Worm (Caenorhabditis elegans) whole organism, L4 larva: ENCODE measurements around the gene srd-49.

Experiments used
- ceh-82 ChIP-seq: sonication (generic microtip); optimal IDR thresholded peaks from 2 replicates; lab custom pipeline; 2017; ENCODE audit warnings: missing biosample characterization, missing genetic modification characterization
- lin-38 ChIP-seq: fragments of 200-800 bp; sonication (Bioruptor generic); IDR thresholded peaks from 2 replicates; pipeline ENCODE4 v1.3.6; 2022; ENCODE audit warnings: missing genetic modification reagents, missing genetic modification characterization, missing compliant biosample characterization
- nhr-28 ChIP-seq: fragments of 150-350 bp; optimal IDR thresholded peaks from 2 replicates; lab custom pipeline; 2014; ENCODE audit warnings: missing biosample characterization, missing genetic modification characterization
- pha-4 ChIP-seq, 2 experiments: fragments of 150-350 bp in 1 of 2; fragments of 200-800 bp in 1 of 2; sonication (Bioruptor generic) in 1 of 2; IDR thresholded peaks in 1 of 2; optimal IDR thresholded peaks in 1 of 2; 2 replicates each; pipeline versions ENCODE4 v1.3.6 to Lab custom; 2014 to 2022; ENCODE audit warnings: missing genetic modification characterization in 2 of 2, missing genetic modification reagents in 2 of 2, missing biosample characterization in 1 of 2, missing compliant biosample characterization in 1 of 2
- saeg-2 ChIP-seq: fragments of 200-800 bp; sonication (Bioruptor generic); IDR thresholded peaks from 2 replicates; pipeline ENCODE4 v1.3.6; 2022; ENCODE audit warnings: missing genetic modification reagents, missing genetic modification characterization, missing compliant biosample characterization
- tag-97 ChIP-seq: fragments of 200-800 bp; sonication (Bioruptor generic); IDR thresholded peaks from 2 replicates; pipeline ENCODE4 v1.3.6; 2022; ENCODE audit warnings: missing genetic modification characterization, missing compliant biosample characterization

ce11 chrV:10090461-10090860 lies 4.0 kb upstream of the srd-49 start, which contains the start of gene R04B5.7:
- no peak for TF ChIP-seq nhr-28
- TF ChIP-seq pha-4 (GFP tag; IDR thresholded peaks at IDR 0.05; lab: Robert Waterston, UW): no peak
- TF ChIP-seq pha-4 (tag; optimal IDR thresholded peaks at IDR 0.05; lab: Kevin White, UChicago): no peak
- TF ChIP-seq ceh-82 (tag; lab: Kevin White, UChicago): no peak
- TF ChIP-seq tag-97: no peak
- TF ChIP-seq lin-38 (GFP tag; lab: Robert Waterston, UW): no peak
- no peak for TF ChIP-seq saeg-2 (GFP tag; lab: Robert Waterston, UW)
